Worm (Caenorhabditis elegans) whole organism, L2 larva: Measurements from ENCODE around the gene H20J04.9.
A peak's percentile ranks its signal among the peaks of the same experiment; 100 is the strongest.

Source experiments
- C34F6.9 ChIP-seq: fragments of 150-350 bp; optimal IDR thresholded peaks from 2 replicates; lab custom pipeline; 2014; ENCODE audit warnings: missing biosample characterization, missing genetic modification characterization
- F13H6.1 ChIP-seq: sonication (generic microtip); optimal IDR thresholded peaks from 2 replicates; lab custom pipeline; 2016; ENCODE audit warnings: missing genetic modification characterization, missing compliant biosample characterization
- R02D3.7 ChIP-seq: fragments of 150-350 bp; optimal IDR thresholded peaks from 2 replicates; lab custom pipeline; 2014; ENCODE audit warnings: missing biosample characterization, missing genetic modification characterization
- Y55F3AM.14 ChIP-seq: fragments of 200-800 bp; sonication (Bioruptor generic); optimal IDR thresholded peaks from 2 replicates; lab custom pipeline; 2018; ENCODE audit warnings: mild to moderate bottlenecking, missing genetic modification characterization, missing compliant biosample characterization
- alr-1 ChIP-seq: fragments of 150-350 bp; optimal IDR thresholded peaks from 2 replicates; lab custom pipeline; 2014; ENCODE audit warnings: missing biosample characterization, missing genetic modification characterization
- aly-2 ChIP-seq: fragments of 150-350 bp; optimal IDR thresholded peaks from 2 replicates; lab custom pipeline; 2014; ENCODE audit warnings: missing biosample characterization, missing genetic modification characterization
- blmp-1 ChIP-seq: sonication (generic microtip); optimal IDR thresholded peaks from 2 replicates; lab custom pipeline; 2017; ENCODE audit warnings: missing genetic modification characterization, mild to moderate bottlenecking, missing compliant biosample characterization, antibody characterized with exemption, moderate library complexity; ENCODE audit not compliant: insufficient read depth
- ceh-16 ChIP-seq: fragments of 150-350 bp; optimal IDR thresholded peaks from 2 replicates; lab custom pipeline; 2014; ENCODE audit warnings: missing biosample characterization, missing genetic modification characterization
- ceh-82 ChIP-seq: fragments of 150-350 bp; optimal IDR thresholded peaks from 2 replicates; lab custom pipeline; 2014; ENCODE audit warnings: missing biosample characterization, missing genetic modification characterization
- crh-2 ChIP-seq: sonication (generic microtip); optimal IDR thresholded peaks from 2 replicates; lab custom pipeline; 2017; ENCODE audit warnings: missing biosample characterization, missing genetic modification characterization
- egl-27 ChIP-seq: sonication (generic microtip); optimal IDR thresholded peaks from 3 replicates; lab custom pipeline; 2017; ENCODE audit warnings: missing biosample characterization, missing genetic modification reagents, missing genetic modification characterization
- elt-1 ChIP-seq: fragments of 150-350 bp; optimal IDR thresholded peaks from 2 replicates; lab custom pipeline; 2014; ENCODE audit warnings: missing biosample characterization, missing genetic modification characterization
- elt-3 ChIP-seq: sonication (generic microtip); optimal IDR thresholded peaks from 2 replicates; lab custom pipeline; 2017; ENCODE audit warnings: missing biosample characterization, missing genetic modification characterization
- fos-1 ChIP-seq: fragments of 150-350 bp; optimal IDR thresholded peaks from 2 replicates; lab custom pipeline; 2014; ENCODE audit warnings: missing biosample characterization, missing genetic modification characterization
- gmeb-1 ChIP-seq: fragments of 150-350 bp; optimal IDR thresholded peaks from 2 replicates; lab custom pipeline; 2014; ENCODE audit warnings: missing biosample characterization, missing genetic modification characterization
- lin-11 ChIP-seq: fragments of 150-350 bp; sonication (generic microtip); optimal IDR thresholded peaks from 2 replicates; lab custom pipeline; 2014; ENCODE audit warnings: missing biosample characterization, missing genetic modification characterization, inconsistent platforms, mixed read lengths
- lin-13 ChIP-seq: fragments of 150-350 bp; optimal IDR thresholded peaks from 2 replicates; lab custom pipeline; 2014; ENCODE audit warnings: missing biosample characterization, missing genetic modification reagents, missing genetic modification characterization
- lin-39 ChIP-seq: fragments of 150-350 bp; optimal IDR thresholded peaks from 2 replicates; lab custom pipeline; 2014; ENCODE audit warnings: missing biosample characterization, missing genetic modification reagents, missing genetic modification characterization
- lsy-2 ChIP-seq, 2 experiments: fragments of 150-350 bp in 1 of 2; sonication (generic microtip) in 1 of 2; optimal IDR thresholded peaks; 2 replicates each; lab custom pipeline; 2014 to 2017; ENCODE audit warnings: missing biosample characterization in 2 of 2, missing genetic modification characterization in 2 of 2
- mab-5 ChIP-seq: fragments of 150-350 bp; optimal IDR thresholded peaks from 2 replicates; lab custom pipeline; 2014; ENCODE audit warnings: missing biosample characterization, missing genetic modification characterization
- mbf-1 ChIP-seq: sonication (generic microtip); optimal IDR thresholded peaks from 2 replicates; lab custom pipeline; 2017; ENCODE audit warnings: missing biosample characterization, missing genetic modification characterization
- mdl-1 ChIP-seq, 2 experiments: fragments of 150-350 bp in 1 of 2; sonication (generic microtip) in 1 of 2; optimal IDR thresholded peaks; 2 replicates each; lab custom pipeline; 2017; ENCODE audit warnings: missing biosample characterization in 2 of 2, missing genetic modification characterization in 2 of 2
- nhr-10 ChIP-seq: sonication (generic microtip); optimal IDR thresholded peaks from 2 replicates; lab custom pipeline; 2017; ENCODE audit warnings: missing biosample characterization, missing genetic modification characterization
- nhr-11 ChIP-seq: fragments of 150-350 bp; optimal IDR thresholded peaks from 2 replicates; lab custom pipeline; 2014; ENCODE audit warnings: missing biosample characterization, missing genetic modification characterization
- nhr-12 ChIP-seq: fragments of 150-350 bp; optimal IDR thresholded peaks from 2 replicates; lab custom pipeline; 2014; ENCODE audit warnings: missing biosample characterization, missing genetic modification characterization
- nhr-129 ChIP-seq: fragments of 150-350 bp; optimal IDR thresholded peaks from 2 replicates; lab custom pipeline; 2014; ENCODE audit warnings: missing biosample characterization, missing genetic modification characterization
- nhr-21 ChIP-seq: fragments of 150-350 bp; optimal IDR thresholded peaks from 2 replicates; lab custom pipeline; 2014; ENCODE audit warnings: missing biosample characterization, missing genetic modification characterization
- nhr-23 ChIP-seq: fragments of 150-350 bp; optimal IDR thresholded peaks from 2 replicates; lab custom pipeline; 2014; ENCODE audit warnings: missing biosample characterization, missing genetic modification reagents, missing genetic modification characterization
- nhr-237 ChIP-seq: fragments of 150-350 bp; optimal IDR thresholded peaks from 2 replicates; lab custom pipeline; 2014; ENCODE audit warnings: missing biosample characterization, missing genetic modification characterization
- nhr-25 ChIP-seq: fragments of 150-350 bp; sonication (generic microtip); optimal IDR thresholded peaks from 3 replicates; lab custom pipeline; 2014; ENCODE audit warnings: missing biosample characterization, missing genetic modification characterization
- nhr-6 ChIP-seq: fragments of 150-350 bp; optimal IDR thresholded peaks from 2 replicates; lab custom pipeline; 2014; ENCODE audit warnings: missing biosample characterization, missing genetic modification characterization
- nhr-77 ChIP-seq: fragments of 150-350 bp; optimal IDR thresholded peaks from 2 replicates; lab custom pipeline; 2014; ENCODE audit warnings: missing biosample characterization, missing genetic modification characterization
- peb-1 ChIP-seq: fragments of 150-350 bp; optimal IDR thresholded peaks from 2 replicates; lab custom pipeline; 2014; ENCODE audit warnings: missing biosample characterization, missing genetic modification characterization
- sem-4 ChIP-seq: fragments of 150-350 bp; optimal IDR thresholded peaks from 2 replicates; lab custom pipeline; 2014; ENCODE audit warnings: missing biosample characterization, missing genetic modification reagents, missing genetic modification characterization
- skn-1 ChIP-seq: sonication (generic microtip); optimal IDR thresholded peaks from 2 replicates; lab custom pipeline; 2017; ENCODE audit warnings: missing biosample characterization, missing genetic modification characterization
- sma-3 ChIP-seq: sonication (generic microtip); optimal IDR thresholded peaks from 2 replicates; lab custom pipeline; 2016; ENCODE audit warnings: missing genetic modification reagents, missing genetic modification characterization, missing compliant biosample characterization
- sma-9 ChIP-seq, 2 experiments: fragments of 150-350 bp in 1 of 2; sonication (generic microtip) in 1 of 2; optimal IDR thresholded peaks; 2 replicates each; lab custom pipeline; 2014 to 2016; ENCODE audit warnings: missing genetic modification characterization in 2 of 2, mild to moderate bottlenecking in 1 of 2, missing biosample characterization in 1 of 2, missing compliant biosample characterization in 1 of 2, missing genetic modification reagents in 1 of 2, moderate library complexity in 1 of 2
- snpc-4 ChIP-seq: fragments of 150-350 bp; optimal IDR thresholded peaks from 2 replicates; lab custom pipeline; 2014; ENCODE audit warnings: missing biosample characterization, missing genetic modification characterization
- unc-39 ChIP-seq: fragments of 150-350 bp; optimal IDR thresholded peaks from 2 replicates; lab custom pipeline; 2014; ENCODE audit warnings: missing biosample characterization, missing genetic modification characterization
- unc-55 ChIP-seq: fragments of 150-350 bp; sonication (generic microtip); optimal IDR thresholded peaks from 3 replicates; lab custom pipeline; 2014; ENCODE audit warnings: missing biosample characterization, missing genetic modification reagents, missing genetic modification characterization
- unc-62 ChIP-seq: fragments of 150-350 bp; optimal IDR thresholded peaks from 2 replicates; lab custom pipeline; 2014; ENCODE audit warnings: missing biosample characterization, missing genetic modification reagents, missing genetic modification characterization
- zag-1 ChIP-seq: fragments of 150-350 bp; optimal IDR thresholded peaks from 2 replicates; lab custom pipeline; 2014; ENCODE audit warnings: missing biosample characterization, missing genetic modification characterization
- ztf-1 ChIP-seq: fragments of 200-800 bp; sonication (Bioruptor generic); conservative IDR thresholded peaks from 2 replicates; pipeline ENCODE4 v1.3.6; 2022; ENCODE audit warnings: missing genetic modification characterization, missing compliant biosample characterization
- ztf-4 ChIP-seq: fragments of 150-350 bp; optimal IDR thresholded peaks from 2 replicates; lab custom pipeline; 2014; ENCODE audit warnings: missing biosample characterization, missing genetic modification characterization

The H20J04.9 gene

ce11 chrII:4319537-4320019, 31.4 kb upstream of the H20J04.9 start, which contains the start of gene Y52E8A.6:
Gene Y52E8A.6, minus strand, starts transcription at chrII:4319969.
- TF ChIP-seq ztf-1, result no peak
- TF ChIP-seq ceh-82 (tag; lab: Kevin White, UChicago), result no peak
- no peak for TF ChIP-seq elt-1
- no peak for TF ChIP-seq nhr-6 (tag; lab: Kevin White, UChicago)
- no peak for TF ChIP-seq lin-39 (tag; lab: Kevin White, UChicago)
- TF ChIP-seq egl-27, result no peak
- no peak for TF ChIP-seq nhr-129 (tag; lab: Kevin White, UChicago)
- TF ChIP-seq ztf-4 (tag; lab: Kevin White, UChicago), result no peak
- TF ChIP-seq zag-1 (tag; lab: Kevin White, UChicago), result no peak
- TF ChIP-seq aly-2 (tag; lab: Kevin White, UChicago), result no peak
- TF ChIP-seq Y55F3AM.14, result no peak
- no peak for TF ChIP-seq gmeb-1 (tag; lab: Kevin White, UChicago)
- no peak for TF ChIP-seq peb-1 (tag; lab: Kevin White, UChicago)
- no peak for TF ChIP-seq blmp-1
- no peak for TF ChIP-seq lin-13
- no peak for TF ChIP-seq lin-11 (tag; lab: Kevin White, UChicago)
- no peak for TF ChIP-seq nhr-11
- no peak for TF ChIP-seq ceh-16 (tag; lab: Kevin White, UChicago)
- no peak for TF ChIP-seq C34F6.9 (tag; lab: Kevin White, UChicago)

- no peak for TF ChIP-seq fos-1
Measured at ce11 chrII:4320455-4320854, 30.5 kb upstream of the H20J04.9 start, which contains the start of gene Y52E8A.2. Gene Y52E8A.2, plus strand, starts transcription at chrII:4320836.

ce11 chrII:4321766-4322165, 29.2 kb upstream of the H20J04.9 start, which contains the start of gene Y52E8A.1:
Gene Y52E8A.1, plus strand, starts transcription at chrII:4322066.
- TF ChIP-seq nhr-237 (tag; lab: Kevin White, UChicago), result no peak
- no peak for TF ChIP-seq nhr-77 (tag; lab: Kevin White, UChicago)
- no peak for TF ChIP-seq nhr-10 (tag; lab: Kevin White, UChicago)
- TF ChIP-seq elt-1, result no peak
- no peak for TF ChIP-seq Y55F3AM.14
- no peak for TF ChIP-seq gmeb-1 (tag; lab: Kevin White, UChicago)
- TF ChIP-seq C34F6.9 (tag; lab: Kevin White, UChicago), result no peak
- no peak for TF ChIP-seq elt-3 (tag; lab: Kevin White, UChicago)

- TF ChIP-seq unc-39 (tag; lab: Kevin White, UChicago), result no peak
- TF ChIP-seq nhr-23 (tag; lab: Kevin White, UChicago), result no peak
- TF ChIP-seq elt-3 (tag; lab: Kevin White, UChicago), result no peak
- no peak for TF ChIP-seq nhr-21
- no peak for TF ChIP-seq nhr-6 (tag; lab: Kevin White, UChicago)
- peak; percentile 20 for TF ChIP-seq gmeb-1 (tag; lab: Kevin White, UChicago)
- no peak for TF ChIP-seq elt-1
- TF ChIP-seq nhr-10 (tag; lab: Kevin White, UChicago), result no peak
- TF ChIP-seq lsy-2 (tag; optimal IDR thresholded peaks at IDR 0.05; lab: Kevin White, UChicago), result peak in 1 of 2 experiments; percentile 27
- no peak for TF ChIP-seq ztf-4 (tag; lab: Kevin White, UChicago)
- TF ChIP-seq sma-9 (GFP tag; optimal IDR thresholded peaks at IDR 0.05; lab: Kevin White, UChicago), result no peak
- TF ChIP-seq sma-9 (tag; optimal IDR thresholded peaks at IDR 0.05; lab: Kevin White, UChicago), result no peak
- peak; percentile 18 for TF ChIP-seq R02D3.7 (tag; lab: Kevin White, UChicago)
- no peak for TF ChIP-seq nhr-129 (tag; lab: Kevin White, UChicago)
- no peak for TF ChIP-seq ceh-16 (tag; lab: Kevin White, UChicago)
- TF ChIP-seq lin-13, result no peak
- TF ChIP-seq blmp-1, result no peak
- no peak for TF ChIP-seq nhr-25 (tag; lab: Kevin White, UChicago)
- TF ChIP-seq C34F6.9 (tag; lab: Kevin White, UChicago), result peak; percentile 31
- TF ChIP-seq zag-1 (tag; lab: Kevin White, UChicago), result no peak
- no peak for TF ChIP-seq alr-1 (tag; lab: Kevin White, UChicago)
- no peak for TF ChIP-seq mdl-1 (tag; optimal IDR thresholded peaks at IDR 0.05; lab: Kevin White, UChicago)
- TF ChIP-seq nhr-77 (tag; lab: Kevin White, UChicago), result no peak
- TF ChIP-seq nhr-12, result no peak
- TF ChIP-seq unc-62 (GFP tag; lab: Kevin White, UChicago), result no peak
- TF ChIP-seq skn-1, result no peak
- TF ChIP-seq nhr-237 (tag; lab: Kevin White, UChicago), result no peak
- TF ChIP-seq mab-5 (tag; lab: Kevin White, UChicago), result no peak
- no peak for TF ChIP-seq ceh-82 (tag; lab: Kevin White, UChicago)
- peak; percentile 2 for TF ChIP-seq sma-3 (GFP tag; lab: Kevin White, UChicago)
- TF ChIP-seq egl-27, result no peak
- TF ChIP-seq mbf-1 (tag; lab: Kevin White, UChicago), result no peak
- no peak for TF ChIP-seq aly-2 (tag; lab: Kevin White, UChicago)
- TF ChIP-seq sem-4 (tag; lab: Kevin White, UChicago), result no peak
- TF ChIP-seq Y55F3AM.14, result no peak
- no peak for TF ChIP-seq peb-1 (tag; lab: Kevin White, UChicago)
- no peak for TF ChIP-seq fos-1
- TF ChIP-seq snpc-4, result no peak
- no peak for TF ChIP-seq crh-2
- TF ChIP-seq nhr-11, result no peak
- TF ChIP-seq unc-55 (GFP tag; lab: Kevin White, UChicago), result peak; percentile 33
- no peak for TF ChIP-seq F13H6.1
Measured at ce11 chrII:4322871-4323270, 28.1 kb upstream of the H20J04.9 start, which contains the start of gene H20J04.6. Gene H20J04.6, plus strand, starts transcription at chrII:4323256.
